Worm (Caenorhabditis elegans) whole organism, late embryonic: ENCODE measurements around the gene nhr-202.

Experiments used
- ama-1 ChIP-seq: fragments of 150-350 bp; optimal IDR thresholded peaks from 2 replicates; lab custom pipeline; 2014
- che-1 ChIP-seq: sonication (generic microtip); optimal IDR thresholded peaks from 2 replicates; lab custom pipeline; 2016; ENCODE audit warnings: mild to moderate bottlenecking, missing genetic modification characterization, missing compliant biosample characterization
- dve-1 ChIP-seq: sonication (generic microtip); optimal IDR thresholded peaks from 2 replicates; lab custom pipeline; 2017; ENCODE audit warnings: antibody characterized with exemption, mild to moderate bottlenecking, missing genetic modification characterization, missing compliant biosample characterization
- ets-4 ChIP-seq: sonication (generic microtip); optimal IDR thresholded peaks from 2 replicates; lab custom pipeline; 2016; ENCODE audit warnings: missing genetic modification characterization, missing compliant biosample characterization
- fkh-6 ChIP-seq: sonication (generic microtip); optimal IDR thresholded peaks from 2 replicates; lab custom pipeline; 2016; ENCODE audit warnings: missing genetic modification characterization, missing compliant biosample characterization
- madf-2 ChIP-seq: sonication (generic microtip); optimal IDR thresholded peaks from 2 replicates; lab custom pipeline; 2017; ENCODE audit warnings: missing genetic modification characterization, missing compliant biosample characterization
- nhr-11 ChIP-seq: fragments of 150-350 bp; optimal IDR thresholded peaks from 2 replicates; lab custom pipeline; 2014; ENCODE audit warnings: missing biosample characterization, missing genetic modification characterization
- pqm-1 ChIP-seq: sonication (generic microtip); optimal IDR thresholded peaks from 2 replicates; lab custom pipeline; 2016; ENCODE audit warnings: missing genetic modification characterization, missing compliant biosample characterization
- syd-9 ChIP-seq: sonication (generic microtip); optimal IDR thresholded peaks from 2 replicates; lab custom pipeline; 2016; ENCODE audit warnings: mild to moderate bottlenecking, missing genetic modification characterization, moderate library complexity, missing compliant biosample characterization
- tbx-2 ChIP-seq: sonication (generic microtip); optimal IDR thresholded peaks from 2 replicates; lab custom pipeline; 2016; ENCODE audit warnings: missing genetic modification characterization, missing compliant biosample characterization
- unc-55 ChIP-seq: sonication (generic microtip); optimal IDR thresholded peaks from 2 replicates; lab custom pipeline; 2017; ENCODE audit warnings: missing biosample characterization, missing genetic modification reagents, missing genetic modification characterization
- ztf-16 ChIP-seq: sonication (generic microtip); optimal IDR thresholded peaks from 2 replicates; lab custom pipeline; 2017; ENCODE audit warnings: missing genetic modification characterization, missing compliant biosample characterization

DNA sequence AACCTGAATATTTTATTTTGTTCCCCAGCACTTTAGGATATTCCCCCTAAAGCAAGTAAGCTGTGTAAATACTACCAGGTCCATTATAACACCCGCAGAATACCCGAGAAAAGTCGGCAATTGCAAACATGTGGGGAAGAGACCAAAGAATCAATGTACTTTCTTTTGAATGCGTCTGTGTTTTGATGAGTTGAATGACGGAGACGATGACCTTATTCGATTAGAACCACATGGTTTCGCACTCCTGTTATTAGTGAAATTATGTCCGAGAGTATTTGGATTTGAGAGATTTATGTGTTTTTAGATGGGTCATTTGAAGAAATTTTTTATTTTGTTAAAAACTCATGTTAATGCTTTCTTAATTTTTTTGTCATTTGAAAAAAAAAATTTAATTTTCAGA is 3.0 kb downstream of the nhr-202 start:
- TF ChIP-seq fkh-6 (no peak), ama-1 (lab: Kevin White, UChicago) (no peak), pqm-1 (tag; lab: Kevin White, UChicago) (no peak), nhr-11 (no peak), tbx-2 (tag; lab: Kevin White, UChicago) (no peak), unc-55 (no peak), che-1 (tag; lab: Kevin White, UChicago) (no peak), ztf-16 (no peak), dve-1 (tag; lab: Kevin White, UChicago) (no peak), syd-9 (tag; lab: Kevin White, UChicago) (no peak), ets-4 (tag; lab: Kevin White, UChicago) (no peak), madf-2 (tag; lab: Kevin White, UChicago) (no peak)
